Worm (Caenorhabditis elegans) whole organism, young adult: Measurements from ENCODE around the gene attf-4.

ENCODE experiments used
- C06A6.2 ChIP-seq: fragments of 200-800 bp; sonication (Bioruptor generic); conservative IDR thresholded peaks from 2 replicates; pipeline ENCODE4 v1.3.6; 2022; ENCODE audit warnings: missing genetic modification characterization, missing compliant biosample characterization
- dpl-1 ChIP-seq: fragments of 150-350 bp; optimal IDR thresholded peaks from 2 replicates; lab custom pipeline; 2014; ENCODE audit warnings: missing biosample characterization, missing genetic modification reagents, missing genetic modification characterization
- efl-1 ChIP-seq: fragments of 150-350 bp; optimal IDR thresholded peaks from 2 replicates; lab custom pipeline; 2014; ENCODE audit warnings: missing biosample characterization, missing genetic modification reagents, missing genetic modification characterization
- pha-4 ChIP-seq: fragments of 150-350 bp; sonication (generic microtip); optimal IDR thresholded peaks from 2 replicates; lab custom pipeline; 2014; ENCODE audit warnings: missing biosample characterization, missing genetic modification reagents, missing genetic modification characterization

ce11 chrIII:6046881-6047280 lies 33.5 kb upstream of the attf-4 start, which contains the start of gene tbx-11:
- TF ChIP-seq efl-1 (GFP tag; lab: Kevin White, UChicago) (no peak), dpl-1 (GFP tag; lab: Kevin White, UChicago) (no peak), pha-4 (tag; lab: Kevin White, UChicago) (no peak), C06A6.2 (GFP tag; lab: Robert Waterston, UW) (no peak)
